Worm (Caenorhabditis elegans): ENCODE data around the gene prp-19.
A peak's percentile ranks its signal among the peaks of the same experiment; 100 is the strongest.

Gene prp-19

DNA sequence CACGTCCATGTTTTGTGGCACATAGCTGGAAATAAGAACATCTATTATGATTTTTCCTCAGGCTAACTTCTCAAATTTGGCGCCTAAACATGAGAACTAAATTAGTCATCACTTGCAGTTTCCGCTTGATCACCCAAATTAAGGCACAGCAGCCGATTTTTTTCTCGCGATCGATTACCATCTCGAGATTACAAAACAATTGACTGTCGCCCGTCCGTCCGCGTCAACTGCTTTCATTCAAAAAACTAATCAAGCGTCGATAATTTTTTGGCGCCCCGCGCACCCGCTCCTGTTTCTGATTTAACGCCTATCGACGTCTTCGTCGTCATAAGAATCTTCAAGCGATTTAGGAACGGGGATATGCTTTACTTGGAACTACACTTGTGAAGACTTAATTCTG is 34.2 kb downstream of the prp-19 start:
- TF ChIP-seq nhr-11 (tag; optimal IDR thresholded peaks at IDR 0.05) = no peak
- TF ChIP-seq che-1 (tag; optimal IDR thresholded peaks at IDR 0.05) = no peak
- TF ChIP-seq tbx-2 (tag; optimal IDR thresholded peaks at IDR 0.05) = peak; percentile 12
- TF ChIP-seq C38D4.7 (GFP tag; optimal IDR thresholded peaks at IDR 0.05) = no peak

DNA sequence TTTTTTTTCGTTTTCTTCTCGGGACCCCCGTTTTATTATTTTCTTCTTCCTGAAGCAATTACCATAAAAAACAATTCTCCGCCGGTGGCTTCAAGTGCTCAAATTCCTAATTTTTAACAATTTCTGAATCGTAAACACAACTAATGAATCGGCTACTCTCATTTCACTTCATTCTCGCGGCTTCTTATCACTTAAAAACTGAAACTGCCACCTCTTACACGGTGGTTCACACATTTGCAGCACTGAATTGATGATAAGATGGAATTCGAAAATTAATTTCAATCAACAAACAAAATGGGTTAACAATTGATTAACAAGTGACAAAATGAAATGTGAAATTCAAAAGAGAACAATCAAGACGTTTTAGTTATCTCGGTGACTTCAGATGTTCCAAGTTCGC is 34.7 kb downstream of the prp-19 start:
- no peak for TF ChIP-seq sdc-2 (tag; optimal IDR thresholded peaks at IDR 0.05)
- TF ChIP-seq unc-55 (GFP tag; optimal IDR thresholded peaks at IDR 0.05) = no peak
- no peak for TF ChIP-seq K02D7.2 (tag; optimal IDR thresholded peaks at IDR 0.05)
- TF ChIP-seq unc-42 (tag; optimal IDR thresholded peaks at IDR 0.05) = no peak
- no peak for TF ChIP-seq ceh-6 (GFP tag; optimal IDR thresholded peaks at IDR 0.05)
- TF ChIP-seq mec-3 (tag; optimal IDR thresholded peaks at IDR 0.05; ENCODE audit: borderline replicate concordance) = no peak
- TF ChIP-seq rnt-1 (tag; optimal IDR thresholded peaks at IDR 0.05) = no peak
- no peak for TF ChIP-seq pag-3 (tag; optimal IDR thresholded peaks at IDR 0.05; ENCODE audit: borderline replicate concordance)
- no peak for TF ChIP-seq syd-9 (tag; optimal IDR thresholded peaks at IDR 0.05)

DNA sequence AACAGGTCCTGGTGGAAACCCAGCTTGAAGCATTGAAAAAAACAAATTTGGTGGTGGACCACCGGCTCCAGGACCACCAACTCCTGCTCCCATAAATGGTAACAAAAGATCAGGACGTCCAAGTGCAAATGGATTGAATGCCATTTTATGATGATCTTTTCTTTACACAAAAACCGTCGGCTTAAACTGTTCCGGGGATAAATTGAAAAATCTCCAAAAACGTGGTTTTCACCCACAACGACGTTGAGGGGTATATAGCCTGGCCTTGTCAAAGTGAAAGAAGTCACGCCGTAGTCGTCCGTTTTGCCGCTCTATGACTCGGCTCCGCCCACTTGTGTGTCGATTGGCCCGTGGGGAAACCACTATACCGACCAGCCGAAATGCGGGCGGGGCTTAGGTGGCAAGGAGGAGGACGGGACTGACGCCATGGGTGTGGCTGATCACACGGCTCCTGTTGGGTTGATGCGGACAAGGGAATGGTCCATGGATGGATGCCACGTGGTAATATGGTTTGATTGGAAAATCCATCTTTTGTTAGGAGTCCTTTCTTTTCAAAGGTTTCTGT is 35.7 kb downstream of the prp-19 start, which contains the start of gene tbx-2:
tbx-2 (minus strand) TSS at position 264 of the 565 bp plus-strand sequence.
- TF ChIP-seq hlh-6 (tag; optimal IDR thresholded peaks at IDR 0.05) (peak; percentile 46), fkh-6 (tag; optimal IDR thresholded peaks at IDR 0.05) (peak; percentile 11), nfya-1 (tag; optimal IDR thresholded peaks at IDR 0.05) (peak; percentile 86), hlh-30 (tag; optimal IDR thresholded peaks at IDR 0.05; ENCODE audit: insufficient read depth) (peak; percentile 5), T23F11.4 (GFP tag; optimal IDR thresholded peaks at IDR 0.05) (no peak), F13H6.1 (tag; optimal IDR thresholded peaks at IDR 0.05) (peak; percentile 6), tbx-2 (tag; optimal IDR thresholded peaks at IDR 0.05) (peak; percentile 99), ref-2 (tag; optimal IDR thresholded peaks at IDR 0.05) (peak; percentile 48), syd-9 (tag; optimal IDR thresholded peaks at IDR 0.05) (peak; percentile 8), ceh-18 (tag; optimal IDR thresholded peaks at IDR 0.05) (peak; percentile 14), C38D4.7 (GFP tag; optimal IDR thresholded peaks at IDR 0.05) (no peak), ttx-3 (tag; optimal IDR thresholded peaks at IDR 0.05) (no peak), sdc-2 (tag; optimal IDR thresholded peaks at IDR 0.05) (peak; percentile 36), ceh-34 (tag; optimal IDR thresholded peaks at IDR 0.05) (peak; percentile 44), ceh-22 (tag; optimal IDR thresholded peaks at IDR 0.05) (no peak), ets-4 (tag; optimal IDR thresholded peaks at IDR 0.05) (peak; percentile 38), ceh-31 (tag; optimal IDR thresholded peaks at IDR 0.05) (peak; percentile 2)

DNA sequence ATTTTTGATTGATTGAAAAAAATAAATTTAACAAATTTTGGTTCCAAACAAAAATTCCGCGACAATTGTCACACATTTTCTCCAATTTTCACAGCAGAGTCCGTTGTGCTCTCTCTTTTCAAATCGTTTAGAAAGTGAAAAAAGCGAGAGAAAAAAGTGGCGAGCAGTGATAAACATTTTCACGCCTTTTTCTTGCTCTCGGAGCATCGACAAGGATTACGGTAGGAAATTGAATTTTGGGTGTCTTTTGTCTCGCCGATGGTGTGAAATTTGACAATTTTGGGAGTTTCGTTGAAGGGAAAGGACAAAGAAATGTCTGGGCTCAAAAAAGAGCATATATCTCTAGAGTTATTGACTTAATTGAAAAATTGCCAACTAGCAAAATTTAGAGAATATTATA is 37.3 kb downstream of the prp-19 start:
- TF ChIP-seq tbx-2 (tag; optimal IDR thresholded peaks at IDR 0.05) (peak; percentile 88), ceh-31 (tag; optimal IDR thresholded peaks at IDR 0.05) (no peak)

DNA sequence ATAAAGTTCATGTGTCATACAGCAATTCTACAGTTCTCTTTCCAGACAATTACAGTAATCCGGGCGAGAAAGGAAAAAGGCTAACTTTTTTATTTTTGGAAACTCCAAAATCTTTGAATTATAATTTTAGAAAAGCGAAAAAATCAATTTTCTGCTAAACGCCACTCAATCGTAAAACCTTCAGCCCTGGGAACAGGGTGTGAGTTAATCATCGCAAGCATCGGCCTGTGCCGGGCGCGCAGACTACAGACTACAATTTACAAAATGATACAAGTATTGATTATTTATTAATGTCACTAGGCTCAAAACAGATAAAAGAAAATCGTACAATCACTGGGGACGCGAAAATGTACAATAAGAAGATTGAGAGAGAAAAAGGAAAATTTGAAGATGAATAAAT is 41.2 kb downstream of the prp-19 start:
- peak; percentile 2 for TF ChIP-seq tbx-2 (tag; optimal IDR thresholded peaks at IDR 0.05)
- TF ChIP-seq hlh-6 (tag; optimal IDR thresholded peaks at IDR 0.05) = no peak
- no peak for TF ChIP-seq sdc-2 (tag; optimal IDR thresholded peaks at IDR 0.05)

DNA sequence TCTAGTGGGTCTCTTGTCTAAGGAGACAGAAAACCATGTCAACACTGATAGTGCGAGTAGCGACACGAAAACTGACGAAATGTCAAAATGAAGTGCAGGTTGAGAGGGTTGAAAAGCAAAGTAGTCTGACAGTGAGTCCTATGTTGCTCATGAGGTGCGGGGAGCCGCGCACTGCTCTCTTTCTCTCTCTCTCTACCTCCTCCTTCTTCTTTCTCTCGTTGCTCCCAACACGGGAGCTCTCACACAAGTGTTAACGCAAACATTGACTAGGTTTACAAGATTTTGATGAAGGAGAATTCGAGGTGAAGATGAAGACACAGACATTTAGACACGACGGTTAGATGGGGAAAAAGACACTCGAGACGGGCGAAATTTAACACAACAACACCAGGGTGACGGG is 42.6 kb downstream of the prp-19 start:
- no peak for TF ChIP-seq K02D7.2 (tag; optimal IDR thresholded peaks at IDR 0.05)
- TF ChIP-seq ets-4 (tag; optimal IDR thresholded peaks at IDR 0.05) = peak; percentile 43
- TF ChIP-seq tbx-2 (tag; optimal IDR thresholded peaks at IDR 0.05) = peak; percentile 97
- TF ChIP-seq F13H6.1 (tag; optimal IDR thresholded peaks at IDR 0.05) = peak; percentile 6
- peak; percentile 61 for TF ChIP-seq ceh-18 (tag; optimal IDR thresholded peaks at IDR 0.05)
- TF ChIP-seq mec-3 (tag; optimal IDR thresholded peaks at IDR 0.05; ENCODE audit: borderline replicate concordance) = no peak
- peak; percentile 20 for TF ChIP-seq ceh-22 (tag; optimal IDR thresholded peaks at IDR 0.05)
- no peak for TF ChIP-seq hlh-6 (tag; optimal IDR thresholded peaks at IDR 0.05)

DNA sequence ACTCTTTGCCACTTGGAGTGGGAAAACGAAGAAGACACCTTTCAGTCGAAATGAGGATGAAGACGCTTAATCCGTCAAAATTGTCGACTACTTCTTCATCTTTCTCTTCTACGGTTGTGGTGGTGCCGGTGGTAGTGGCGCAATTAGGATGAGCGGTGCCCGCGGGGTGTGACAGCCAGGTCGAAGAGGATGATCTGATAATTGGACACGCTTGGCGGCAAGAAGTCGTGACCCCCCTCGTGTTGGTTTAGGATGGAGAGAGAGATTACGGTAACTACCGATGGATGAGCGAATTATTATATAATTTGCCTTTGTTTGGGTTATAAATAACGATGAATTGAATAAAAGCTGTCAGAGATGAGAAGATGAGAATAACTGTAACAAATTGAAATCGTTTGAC is 44.9 kb downstream of the prp-19 start:
- TF ChIP-seq ceh-31 (tag; optimal IDR thresholded peaks at IDR 0.05) = peak; percentile 24
- TF ChIP-seq nfya-1 (tag; optimal IDR thresholded peaks at IDR 0.05) = no peak
- TF ChIP-seq pha-2 (tag; optimal IDR thresholded peaks at IDR 0.05) = no peak
- TF ChIP-seq ceh-2 (tag; optimal IDR thresholded peaks at IDR 0.05) = no peak
- TF ChIP-seq tbx-2 (tag; optimal IDR thresholded peaks at IDR 0.05) = peak; percentile 93

All from whole organism, late embryonic.